Worm (Caenorhabditis elegans) whole organism, L3 larva: Measurements from ENCODE around the gene svh-2.

Experiments
- ZK546.5 ChIP-seq: sonication (generic microtip); optimal IDR thresholded peaks from 2 replicates; lab custom pipeline; 2017; ENCODE audit warnings: missing biosample characterization, missing genetic modification characterization
- aly-2 ChIP-seq: fragments of 150-350 bp; optimal IDR thresholded peaks from 2 replicates; lab custom pipeline; 2014; ENCODE audit warnings: missing biosample characterization, missing genetic modification characterization
- ama-1 ChIP-seq: fragments of 150-350 bp; optimal IDR thresholded peaks from 2 replicates; lab custom pipeline; 2018
- ceh-28 ChIP-seq: fragments of 150-350 bp; optimal IDR thresholded peaks from 2 replicates; lab custom pipeline; 2014; ENCODE audit warnings: missing biosample characterization, missing genetic modification reagents, missing genetic modification characterization
- fkh-10 ChIP-seq: sonication (generic microtip); optimal IDR thresholded peaks from 2 replicates; lab custom pipeline; 2017; ENCODE audit warnings: missing biosample characterization, missing genetic modification reagents, missing genetic modification characterization
- lin-15B ChIP-seq: fragments of 150-350 bp; optimal IDR thresholded peaks from 2 replicates; lab custom pipeline; 2014; ENCODE audit warnings: missing biosample characterization, missing genetic modification characterization
- lsy-12 ChIP-seq: sonication (generic microtip); optimal IDR thresholded peaks from 2 replicates; lab custom pipeline; 2016; ENCODE audit warnings: mild to moderate bottlenecking, missing genetic modification characterization, missing compliant biosample characterization
- mml-1 ChIP-seq: fragments of 150-350 bp; sonication (generic microtip); optimal IDR thresholded peaks from 3 replicates; lab custom pipeline; 2014; ENCODE audit warnings: missing biosample characterization, missing genetic modification characterization
- nhr-11 ChIP-seq: fragments of 150-350 bp; optimal IDR thresholded peaks from 2 replicates; lab custom pipeline; 2014; ENCODE audit warnings: missing biosample characterization, missing genetic modification characterization
- nhr-12 ChIP-seq: fragments of 150-350 bp; optimal IDR thresholded peaks from 2 replicates; lab custom pipeline; 2014; ENCODE audit warnings: missing biosample characterization, missing genetic modification characterization
- nhr-237 ChIP-seq: fragments of 150-350 bp; optimal IDR thresholded peaks from 2 replicates; lab custom pipeline; 2014; ENCODE audit warnings: missing biosample characterization, missing genetic modification characterization
- pha-4 ChIP-seq: fragments of 150-350 bp; optimal IDR thresholded peaks from 2 replicates; lab custom pipeline; 2014; ENCODE audit warnings: missing biosample characterization, missing genetic modification reagents, missing genetic modification characterization
- snpc-4 ChIP-seq: fragments of 150-350 bp; optimal IDR thresholded peaks from 2 replicates; lab custom pipeline; 2014; ENCODE audit warnings: missing biosample characterization, missing genetic modification characterization
- unc-39 ChIP-seq: sonication (generic microtip); optimal IDR thresholded peaks from 4 replicates; lab custom pipeline; 2017; ENCODE audit warnings: missing biosample characterization, missing genetic modification characterization

DNA sequence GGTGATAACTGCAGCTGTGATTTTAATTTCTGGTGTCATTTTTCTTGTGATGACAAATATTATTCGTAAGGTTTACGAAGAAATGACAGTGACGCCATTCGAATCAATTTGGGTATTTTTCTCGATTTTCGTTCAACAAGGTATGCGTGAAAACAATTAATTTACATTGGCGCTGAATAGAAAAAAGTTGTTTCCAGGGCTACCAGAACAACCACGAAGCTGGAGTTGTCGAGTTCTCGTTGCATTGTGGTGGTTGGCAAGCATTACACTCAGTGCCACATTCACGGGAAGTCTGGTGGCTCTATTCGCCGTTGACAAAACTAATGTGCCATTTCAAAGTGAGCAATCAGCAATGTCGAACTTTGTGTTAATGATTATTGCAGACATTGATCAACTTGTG is 45.4 kb upstream of the svh-2 start:
- TF ChIP-seq aly-2 (tag; lab: Kevin White, UChicago) (no peak), nhr-237 (tag; lab: Kevin White, UChicago) (no peak), lsy-12 (no peak), unc-39 (tag; lab: Kevin White, UChicago) (no peak), nhr-12 (tag; lab: Kevin White, UChicago) (no peak), nhr-11 (tag; lab: Kevin White, UChicago) (no peak), mml-1 (tag; lab: Kevin White, UChicago) (no peak), ceh-28 (tag; lab: Kevin White, UChicago) (no peak), lin-15B (tag; lab: Kevin White, UChicago) (no peak), snpc-4 (no peak), ama-1 (lab: Kevin White, UChicago) (no peak), fkh-10 (GFP tag; lab: Kevin White, UChicago) (no peak), ZK546.5 (no peak), pha-4 (tag; lab: Kevin White, UChicago) (no peak)
